Fruit fly (Drosophila melanogaster): Measurements from ENCODE around the gene CG6576.
A peak's percentile ranks its signal among the peaks of the same experiment; 100 is the strongest.

CG6576 gene

dm6 chr3L:8748839-8749238 lies 7.0 kb upstream of the CG6576 start (continued):
- TF ChIP-seq CG30403 (GFP tag; optimal IDR thresholded peaks at IDR 0.05) (peak; percentile 26), CG14014 (GFP tag; IDR thresholded peaks at IDR 0.05) (no peak), gro (GFP tag; optimal IDR thresholded peaks at IDR 0.05) (no peak), tin (GFP tag; optimal IDR thresholded peaks at IDR 0.05) (peak; percentile 10), pita (GFP tag; optimal IDR thresholded peaks at IDR 0.05) (peak; percentile 54), Fer3 (tag; optimal IDR thresholded peaks at IDR 0.05) (peak; percentile 24), CG12659 (GFP tag; optimal IDR thresholded peaks at IDR 0.05) (no peak), ac (GFP tag; optimal IDR thresholded peaks at IDR 0.05) (no peak), ind (GFP tag; optimal IDR thresholded peaks at IDR 0.05) (peak; percentile 20), Chrac-16 (GFP tag; optimal IDR thresholded peaks at IDR 0.05) (peak; percentile 35), CG15696 (tag; optimal IDR thresholded peaks at IDR 0.05) (peak; percentile 49), CG10431 (GFP tag; optimal IDR thresholded peaks at IDR 0.05) (no peak), CG15514 (GFP tag; optimal IDR thresholded peaks at IDR 0.05) (no peak), chinmo (GFP tag; IDR thresholded peaks at IDR 0.05; ENCODE audit: partially characterized antibody) (no peak), Lhr (GFP tag; optimal IDR thresholded peaks at IDR 0.05) (peak; percentile 31), Rfx (GFP tag; IDR thresholded peaks at IDR 0.05) (peak; percentile 83), MESR4 (GFP tag; optimal IDR thresholded peaks at IDR 0.05) (no peak), CG1602 (GFP tag; optimal IDR thresholded peaks at IDR 0.05) (peak; percentile 26), crp (GFP tag; optimal IDR thresholded peaks at IDR 0.05) (no peak), CG18619 (GFP tag; optimal IDR thresholded peaks at IDR 0.05) (no peak), Bgb (GFP tag; IDR thresholded peaks at IDR 0.05; ENCODE audit: partially characterized antibody) (peak; percentile 40), sens-2 (GFP tag; IDR thresholded peaks at IDR 0.05) (no peak), z (GFP tag; IDR thresholded peaks at IDR 0.05) (no peak), CG6813 (GFP tag; optimal IDR thresholded peaks at IDR 0.05) (no peak), CG9215 (GFP tag; IDR thresholded peaks at IDR 0.05) (peak; percentile 35; the same call in 1 of the 2 replicates), CG12236 (GFP tag; optimal IDR thresholded peaks at IDR 0.05) (no peak), grau (tag; optimal IDR thresholded peaks at IDR 0.05) (peak; percentile 27), zf30C (GFP tag; optimal IDR thresholded peaks at IDR 0.05) (no peak), Oaz (GFP tag; IDR thresholded peaks at IDR 0.05) (no peak), Med (GFP tag) (peak; percentile 80), Doc2 (GFP tag; IDR thresholded peaks at IDR 0.05) (no peak), zen (tag; optimal IDR thresholded peaks at IDR 0.05) (peak; percentile 22), jumu (GFP tag; optimal IDR thresholded peaks at IDR 0.05) (no peak), CG6791 (GFP tag; IDR thresholded peaks at IDR 0.05; ENCODE audit: partially characterized antibody) (0 out of 3 replicates have a peak, but pooled peaks have one; percentile 47), kay (GFP tag; optimal IDR thresholded peaks at IDR 0.05) (no peak), nom (GFP tag; optimal IDR thresholded peaks at IDR 0.05) (no peak), bowl (GFP tag; IDR thresholded peaks at IDR 0.05) (no peak), CG2202 (tag; optimal IDR thresholded peaks at IDR 0.05) (no peak), CG4730 (GFP tag; IDR thresholded peaks at IDR 0.05) (peak; percentile 50), CG18262 (tag; optimal IDR thresholded peaks at IDR 0.05) (no peak), knrl (GFP tag; IDR thresholded peaks at IDR 0.05; ENCODE audit: partially characterized antibody) (peak; percentile 51; the same call in 1 of the 3 replicates), CG9876 (GFP tag; optimal IDR thresholded peaks at IDR 0.05) (peak; percentile 12), CG1832 (GFP tag; optimal IDR thresholded peaks at IDR 0.05) (no peak), CG7963 (GFP tag; IDR thresholded peaks at IDR 0.05; ENCODE audit: partially characterized antibody) (no peak), Vsx1 (GFP tag; optimal IDR thresholded peaks at IDR 0.05) (no peak), H15 (GFP tag; IDR thresholded peaks at IDR 0.05) (peak; percentile 43; the same call in 1 of the 3 replicates), trem (tag; optimal IDR thresholded peaks at IDR 0.05) (peak; percentile 18), HHEX (GFP tag; optimal IDR thresholded peaks at IDR 0.05) (no peak), CG10543 (GFP tag; optimal IDR thresholded peaks at IDR 0.05) (no peak), fd96Cb (tag; optimal IDR thresholded peaks at IDR 0.05) (no peak)
